Fruit fly (Drosophila melanogaster) whole organism, prepupa: ENCODE measurements around the gene Ras85D.

Experiments
- Blimp-1 ChIP-seq: fragments of 200-800 bp; sonication (Bioruptor generic); optimal IDR thresholded peaks from 3 replicates; lab custom pipeline; 2017; ENCODE audit warnings: missing biosample characterization, missing genetic modification characterization, mild to moderate bottlenecking, moderate library complexity, missing genetic modification reagents
- CG10669 ChIP-seq: fragments of 200-800 bp; sonication (Bioruptor generic); optimal IDR thresholded peaks from 3 replicates; lab custom pipeline; 2018; ENCODE audit warnings: missing biosample characterization, mild to moderate bottlenecking, missing genetic modification characterization, moderate library complexity
- CG11762 ChIP-seq: fragments of 200-800 bp; sonication (Bioruptor generic); optimal IDR thresholded peaks from 3 replicates; lab custom pipeline; 2016; ENCODE audit warnings: missing biosample characterization, missing genetic modification characterization; ENCODE audit not compliant: insufficient read depth
- CG15336 ChIP-seq: fragments of 200-800 bp; sonication (Bioruptor generic); IDR thresholded peaks from 2 replicates; pipeline ENCODE4 v1.3.6; 2022; ENCODE audit warnings: missing biosample characterization, missing genetic modification characterization
- CG1621 ChIP-seq: fragments of 200-800 bp; sonication (Bioruptor generic); optimal IDR thresholded peaks from 3 replicates; lab custom pipeline; 2018; ENCODE audit warnings: missing biosample characterization, mild to moderate bottlenecking, missing genetic modification characterization
- CG31627 ChIP-seq: fragments of 200-800 bp; sonication (Bioruptor generic); optimal IDR thresholded peaks from 3 replicates; lab custom pipeline; 2016; ENCODE audit warnings: missing biosample characterization, missing genetic modification characterization
- CG34406 ChIP-seq: fragments of 200-800 bp; sonication (Bioruptor generic); optimal IDR thresholded peaks from 3 replicates; lab custom pipeline; 2016; ENCODE audit warnings: missing biosample characterization, missing genetic modification characterization
- CG3919 ChIP-seq: fragments of 200-800 bp; sonication (Bioruptor generic); optimal IDR thresholded peaks from 3 replicates; lab custom pipeline; 2016; ENCODE audit warnings: missing biosample characterization, missing genetic modification characterization
- CG4318 ChIP-seq: fragments of 200-800 bp; sonication (Bioruptor generic); optimal IDR thresholded peaks from 3 replicates; lab custom pipeline; 2017; ENCODE audit warnings: missing biosample characterization, mild to moderate bottlenecking, missing genetic modification characterization
- CG6276 ChIP-seq: fragments of 200-800 bp; sonication (Bioruptor generic); optimal IDR thresholded peaks from 2 replicates; lab custom pipeline; 2017; ENCODE audit warnings: missing biosample characterization, mild to moderate bottlenecking, missing genetic modification characterization
- CG7368 ChIP-seq: fragments of 200-800 bp; sonication (Bioruptor generic); optimal IDR thresholded peaks from 3 replicates; lab custom pipeline; 2016; ENCODE audit warnings: missing biosample characterization, missing genetic modification characterization
- CG9139 ChIP-seq: fragments of 200-800 bp; sonication (Bioruptor generic); optimal IDR thresholded peaks from 3 replicates; lab custom pipeline; 2017; ENCODE audit warnings: missing biosample characterization, mild to moderate bottlenecking, missing genetic modification characterization
- Eip78C ChIP-seq: fragments of 200-800 bp; sonication (Bioruptor generic); peaks from one replicate; lab custom pipeline; 2016; ENCODE audit warnings: missing biosample characterization, missing genetic modification characterization
- Eip93F ChIP-seq: fragments of 200-800 bp; sonication (Bioruptor generic); optimal IDR thresholded peaks from 2 replicates; lab custom pipeline; 2016; ENCODE audit warnings: missing biosample characterization, mild to moderate bottlenecking, missing genetic modification characterization
- Ets96B ChIP-seq: fragments of 200-800 bp; optimal IDR thresholded peaks from 2 replicates; lab custom pipeline; 2019; ENCODE audit warnings: missing biosample characterization, mild to moderate bottlenecking, missing genetic modification characterization, moderate library complexity
- Hr38 ChIP-seq: sonication (Bioruptor generic); optimal IDR thresholded peaks from 2 replicates; lab custom pipeline; 2016; ENCODE audit warnings: missing biosample characterization, missing genetic modification characterization
- Hr39 ChIP-seq: fragments of 200-800 bp; sonication (Bioruptor generic); optimal IDR thresholded peaks from 2 replicates; lab custom pipeline; 2016; ENCODE audit warnings: missing biosample characterization, missing genetic modification characterization
- Lpt ChIP-seq: fragments of 200-800 bp; sonication (Bioruptor generic); optimal IDR thresholded peaks from 3 replicates; lab custom pipeline; 2016; ENCODE audit warnings: missing biosample characterization, missing genetic modification characterization
- Met ChIP-seq: fragments of 200-800 bp; sonication (Bioruptor generic); optimal IDR thresholded peaks from 3 replicates; lab custom pipeline; 2016; ENCODE audit warnings: missing biosample characterization, missing genetic modification characterization
- OdsH ChIP-seq: fragments of 200-800 bp; sonication (Bioruptor generic); optimal IDR thresholded peaks from 3 replicates; lab custom pipeline; 2016; ENCODE audit warnings: missing biosample characterization, missing genetic modification characterization
- Smox ChIP-seq: fragments of 200-800 bp; sonication (Bioruptor generic); optimal IDR thresholded peaks from 3 replicates; lab custom pipeline; 2016; ENCODE audit warnings: missing biosample characterization, missing genetic modification characterization
- Sox102F ChIP-seq: fragments of 200-800 bp; sonication (Bioruptor generic); optimal IDR thresholded peaks from 2 replicates; lab custom pipeline; 2016; ENCODE audit warnings: missing biosample characterization, mild to moderate bottlenecking, missing genetic modification characterization
- Sox14 ChIP-seq: fragments of 200-800 bp; sonication (Bioruptor generic); optimal IDR thresholded peaks from 3 replicates; lab custom pipeline; 2016; ENCODE audit warnings: missing biosample characterization, missing genetic modification characterization
- achi ChIP-seq: fragments of 200-800 bp; sonication (Bioruptor generic); optimal IDR thresholded peaks from 3 replicates; lab custom pipeline; 2016; ENCODE audit warnings: missing biosample characterization, missing genetic modification characterization
- acj6 ChIP-seq: fragments of 200-800 bp; sonication (Bioruptor generic); optimal IDR thresholded peaks from 3 replicates; lab custom pipeline; 2016; ENCODE audit warnings: missing biosample characterization, missing genetic modification characterization
- dac ChIP-seq: fragments of 200-800 bp; sonication (Bioruptor generic); optimal IDR thresholded peaks from 2 replicates; lab custom pipeline; 2017; ENCODE audit warnings: missing biosample characterization, mild to moderate bottlenecking, missing genetic modification characterization
- dsx ChIP-seq: fragments of 200-800 bp; optimal IDR thresholded peaks from 3 replicates; lab custom pipeline; 2019; ENCODE audit warnings: missing biosample characterization, mild to moderate bottlenecking, missing genetic modification characterization, moderate library complexity; ENCODE audit not compliant: poor library complexity, severe bottlenecking
- esn ChIP-seq: fragments of 200-800 bp; sonication (Bioruptor generic); optimal IDR thresholded peaks from 2 replicates; lab custom pipeline; 2016; ENCODE audit warnings: missing biosample characterization, mild to moderate bottlenecking, missing genetic modification characterization, moderate library complexity
- fd59A ChIP-seq: fragments of 200-800 bp; sonication (Bioruptor generic); optimal IDR thresholded peaks from 2 replicates; lab custom pipeline; 2017; ENCODE audit warnings: missing biosample characterization, mild to moderate bottlenecking, missing genetic modification characterization, missing genetic modification reagents
- fkh ChIP-seq: fragments of 200-800 bp; sonication (Bioruptor generic); optimal IDR thresholded peaks from 3 replicates; lab custom pipeline; 2017; ENCODE audit warnings: missing biosample characterization, mild to moderate bottlenecking, missing genetic modification characterization, moderate library complexity
- lz ChIP-seq: fragments of 200-800 bp; sonication (Bioruptor generic); optimal IDR thresholded peaks from 3 replicates; lab custom pipeline; 2016; ENCODE audit warnings: missing biosample characterization, missing genetic modification characterization
- net ChIP-seq: fragments of 200-800 bp; sonication (Bioruptor generic); optimal IDR thresholded peaks from 3 replicates; lab custom pipeline; 2016; ENCODE audit warnings: missing biosample characterization, missing genetic modification characterization
- pdm3 ChIP-seq: fragments of 200-800 bp; sonication (Bioruptor generic); optimal IDR thresholded peaks from 3 replicates; lab custom pipeline; 2016; ENCODE audit warnings: missing biosample characterization, missing genetic modification characterization
- ss ChIP-seq, 2 experiments: fragments of 200-800 bp; sonication (Bioruptor generic); optimal IDR thresholded peaks; 2 replicates in 1 of 2; 3 replicates in 1 of 2; lab custom pipeline; 2017 to 2018; ENCODE audit warnings: mild to moderate bottlenecking in 2 of 2, missing biosample characterization in 2 of 2, missing genetic modification characterization in 2 of 2, moderate library complexity in 1 of 2
- svp ChIP-seq: fragments of 200-800 bp; sonication (Bioruptor generic); peaks from one replicate; lab custom pipeline; 2016; ENCODE audit warnings: missing biosample characterization, missing genetic modification characterization
- topi ChIP-seq: fragments of 200-800 bp; sonication (Bioruptor generic); optimal IDR thresholded peaks from 3 replicates; lab custom pipeline; 2016; ENCODE audit warnings: missing biosample characterization, missing genetic modification characterization
- vri ChIP-seq: fragments of 200-800 bp; sonication (Bioruptor generic); optimal IDR thresholded peaks from 3 replicates; lab custom pipeline; 2016; ENCODE audit warnings: missing biosample characterization, mild to moderate bottlenecking, missing genetic modification characterization

Ras85D gene

dm6 chr3R:9512193-9513051, 445 bp downstream of the Ras85D start (continued):
- TF ChIP-seq Sox102F (GFP tag; lab: Kevin White, UChicago) (no peak), achi (GFP tag; lab: Kevin White, UChicago) (no peak)
- TF ChIP-seq, all 60 proteins: peak for 4

DNA sequence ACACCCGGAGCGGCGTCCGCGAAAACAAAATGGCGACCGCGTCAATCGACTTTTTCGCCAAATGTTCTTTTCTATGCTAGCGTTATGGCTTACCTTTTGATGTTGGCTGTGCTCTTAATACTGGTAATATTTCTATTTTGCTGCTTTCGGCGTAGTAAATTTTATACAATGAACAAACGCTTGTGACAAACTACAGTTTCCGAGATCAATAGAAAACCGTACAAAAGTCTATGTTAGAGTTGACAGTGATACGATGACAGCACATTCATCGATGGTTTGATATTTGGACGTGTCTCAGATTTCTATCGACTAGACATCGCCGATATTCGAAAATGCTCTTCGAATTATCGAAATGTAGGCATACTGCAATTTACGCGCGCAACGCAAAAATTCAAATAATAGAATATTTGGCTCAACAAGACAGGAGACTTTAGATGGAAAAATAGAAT, 2.8 kb downstream of the Ras85D start, which contains the start of gene rump:
rump (minus strand) TSS at position 255 of the 449 bp plus-strand sequence.
- TF ChIP-seq Sox102F (GFP tag; lab: Kevin White, UChicago) (no peak), pdm3 (GFP tag; lab: Kevin White, UChicago) (no peak), CG6276 (GFP tag; lab: Kevin White, UChicago) (no peak), CG7368 (GFP tag; lab: Kevin White, UChicago) (no peak), net (no peak), dsx (GFP tag; lab: Kevin White, UChicago) (peak; percentile 15), Hr39 (GFP tag; lab: Kevin White, UChicago) (no peak), vri (no peak), esn (GFP tag; lab: Kevin White, UChicago) (peak; percentile 2), CG4318 (no peak), Blimp-1 (GFP tag; lab: Kevin White, UChicago) (no peak), CG31627 (GFP tag; lab: Kevin White, UChicago) (no peak), Eip78C (GFP tag; lab: Kevin White, UChicago) (peak; percentile 25), Lpt (no peak), CG1621 (tag; lab: Kevin White, UChicago) (peak; percentile 93), Sox14 (GFP tag; lab: Kevin White, UChicago) (peak; percentile 21)
- TF ChIP-seq, all 60 proteins: peak for 5

dm6 chr3R:9504355-9504754, 8.5 kb downstream of the Ras85D start, which contains the start of gene CG8149:
CG8149 (plus strand) TSS chr3R:9504656.
- TF ChIP-seq CG7368 (GFP tag; lab: Kevin White, UChicago), result no peak
- TF ChIP-seq Ets96B (tag; lab: Kevin White, UChicago), result no peak
- no peak for TF ChIP-seq CG9139 (GFP tag; lab: Kevin White, UChicago)
- peak; percentile 21 for TF ChIP-seq topi (GFP tag; lab: Kevin White, UChicago)
- TF ChIP-seq dsx (GFP tag; lab: Kevin White, UChicago), result peak; percentile 11
- peak; percentile 39 for TF ChIP-seq Sox14 (GFP tag; lab: Kevin White, UChicago)
- no peak for TF ChIP-seq net
- TF ChIP-seq OdsH (GFP tag; lab: Kevin White, UChicago), result no peak
- TF ChIP-seq CG11762 (GFP tag; lab: Kevin White, UChicago), result no peak
- no peak for TF ChIP-seq CG10669 (GFP tag; lab: Kevin White, UChicago)
- no peak for TF ChIP-seq CG34406
- peak; percentile 14 for TF ChIP-seq lz (GFP tag; lab: Kevin White, UChicago)
- TF ChIP-seq Smox, result no peak
- no peak for TF ChIP-seq Hr39 (GFP tag; lab: Kevin White, UChicago)
- no peak for TF ChIP-seq svp
- TF ChIP-seq CG1621 (tag; lab: Kevin White, UChicago), result peak; percentile 35
- TF ChIP-seq CG15336 (GFP tag; lab: Robert Waterston, UW), result no peak
- TF ChIP-seq pdm3 (GFP tag; lab: Kevin White, UChicago), result no peak
- no peak for TF ChIP-seq CG4318
- no peak for TF ChIP-seq dac (GFP tag; lab: Kevin White, UChicago)
- peak; percentile 76 for TF ChIP-seq fkh
- TF ChIP-seq Met (GFP tag; lab: Kevin White, UChicago), result no peak
- TF ChIP-seq fd59A (GFP tag; lab: Kevin White, UChicago), result no peak
- no peak for TF ChIP-seq CG3919 (GFP tag; lab: Kevin White, UChicago)
- no peak for TF ChIP-seq ss (GFP tag; optimal IDR thresholded peaks at IDR 0.05; lab: Kevin White, UChicago)
- TF ChIP-seq Eip93F (GFP tag; lab: Kevin White, UChicago), result no peak
- TF ChIP-seq Hr38, result no peak
- TF ChIP-seq esn (GFP tag; lab: Kevin White, UChicago), result peak; percentile 27
- no peak for TF ChIP-seq acj6 (GFP tag; lab: Kevin White, UChicago)
- no peak for TF ChIP-seq vri
- TF ChIP-seq Eip78C (GFP tag; lab: Kevin White, UChicago), result peak; percentile 10
- no peak for TF ChIP-seq Blimp-1 (GFP tag; lab: Kevin White, UChicago)
- TF ChIP-seq Sox102F (GFP tag; lab: Kevin White, UChicago), result no peak
